Worm (Caenorhabditis elegans) whole organism, mixed stage, embryonic: ENCODE results near the gene melo-1.

Experiments
- M03D4.4 ChIP-seq: sonication (generic microtip); optimal IDR thresholded peaks from 2 replicates; lab custom pipeline; 2017; ENCODE audit warnings: mild to moderate bottlenecking, missing genetic modification characterization, missing compliant biosample characterization
- blmp-1 ChIP-seq: fragments of 150-350 bp; optimal IDR thresholded peaks from 2 replicates; lab custom pipeline; 2014; ENCODE audit warnings: missing biosample characterization, missing genetic modification characterization
- ceh-39 ChIP-seq: fragments of 150-350 bp; optimal IDR thresholded peaks from 2 replicates; lab custom pipeline; 2014; ENCODE audit warnings: missing biosample characterization, missing genetic modification characterization
- ceh-43 ChIP-seq: fragments of 200-800 bp; sonication (Bioruptor generic); optimal IDR thresholded peaks from 2 replicates; lab custom pipeline; 2018; ENCODE audit warnings: mild to moderate bottlenecking, missing genetic modification characterization, moderate library complexity, missing compliant biosample characterization
- ceh-83 ChIP-seq: fragments of 200-800 bp; sonication (Bioruptor generic); optimal IDR thresholded peaks from 2 replicates; lab custom pipeline; 2018; ENCODE audit warnings: mild to moderate bottlenecking, missing genetic modification characterization, missing compliant biosample characterization
- ces-1 ChIP-seq: fragments of 150-350 bp; optimal IDR thresholded peaks from 2 replicates; lab custom pipeline; 2014; ENCODE audit warnings: missing biosample characterization, missing genetic modification reagents, missing genetic modification characterization
- cnd-1 ChIP-seq: fragments of 200-800 bp; sonication (Bioruptor generic); optimal IDR thresholded peaks from 2 replicates; lab custom pipeline; 2018; ENCODE audit warnings: mild to moderate bottlenecking, missing genetic modification characterization, missing compliant biosample characterization
- drap-1 ChIP-seq: fragments of 200-800 bp; sonication (Bioruptor generic); optimal IDR thresholded peaks from 3 replicates; lab custom pipeline; 2018; ENCODE audit warnings: mild to moderate bottlenecking, missing genetic modification characterization, missing compliant biosample characterization
- elt-1 ChIP-seq: sonication (generic microtip); optimal IDR thresholded peaks from 2 replicates; lab custom pipeline; 2017; ENCODE audit warnings: missing genetic modification characterization, mild to moderate bottlenecking, missing compliant biosample characterization, antibody characterized with exemption, moderate library complexity, borderline replicate concordance; ENCODE audit not compliant: insufficient read depth
- elt-3 ChIP-seq: fragments of 150-350 bp; optimal IDR thresholded peaks from 2 replicates; lab custom pipeline; 2014; ENCODE audit warnings: missing biosample characterization, missing genetic modification characterization
- flh-1 ChIP-seq: fragments of 200-800 bp; sonication (Bioruptor generic); optimal IDR thresholded peaks from 2 replicates; lab custom pipeline; 2018; ENCODE audit warnings: mild to moderate bottlenecking, missing genetic modification characterization, moderate library complexity, missing compliant biosample characterization
- ham-2 ChIP-seq: fragments of 200-800 bp; sonication (Bioruptor generic); optimal IDR thresholded peaks from 2 replicates; lab custom pipeline; 2018; ENCODE audit warnings: mild to moderate bottlenecking, missing genetic modification characterization, missing compliant biosample characterization
- hlh-1 ChIP-seq: fragments of 150-350 bp; optimal IDR thresholded peaks from 2 replicates; lab custom pipeline; 2014; ENCODE audit warnings: missing biosample characterization, missing genetic modification reagents, missing genetic modification characterization
- lin-13 ChIP-seq: fragments of 150-350 bp; optimal IDR thresholded peaks from 2 replicates; lab custom pipeline; 2014; ENCODE audit warnings: missing biosample characterization, missing genetic modification characterization
- lin-32 ChIP-seq: fragments of 200-800 bp; sonication (Bioruptor generic); optimal IDR thresholded peaks from 2 replicates; lab custom pipeline; 2018; ENCODE audit warnings: mild to moderate bottlenecking, missing genetic modification characterization, missing compliant biosample characterization
- lsy-2 ChIP-seq: fragments of 150-350 bp; optimal IDR thresholded peaks from 2 replicates; lab custom pipeline; 2014; ENCODE audit warnings: missing biosample characterization, missing genetic modification characterization
- mab-5 ChIP-seq: fragments of 150-350 bp; optimal IDR thresholded peaks from 2 replicates; lab custom pipeline; 2014; ENCODE audit warnings: missing biosample characterization, missing genetic modification characterization
- mep-1 ChIP-seq: fragments of 150-350 bp; optimal IDR thresholded peaks from 2 replicates; lab custom pipeline; 2017; ENCODE audit warnings: missing biosample characterization, missing genetic modification reagents, missing genetic modification characterization, inconsistent platforms
- mls-2 ChIP-seq: sonication (generic microtip); optimal IDR thresholded peaks from 2 replicates; lab custom pipeline; 2016; ENCODE audit warnings: mild to moderate bottlenecking, missing genetic modification characterization, moderate library complexity, missing compliant biosample characterization
- nhr-12 ChIP-seq: fragments of 150-350 bp; optimal IDR thresholded peaks from 2 replicates; lab custom pipeline; 2014; ENCODE audit warnings: missing biosample characterization, missing genetic modification characterization
- nhr-2 ChIP-seq: fragments of 150-350 bp; optimal IDR thresholded peaks from 2 replicates; lab custom pipeline; 2014; ENCODE audit warnings: missing biosample characterization, missing genetic modification characterization
- nhr-237 ChIP-seq: fragments of 150-350 bp; optimal IDR thresholded peaks from 2 replicates; lab custom pipeline; 2014; ENCODE audit warnings: missing biosample characterization, missing genetic modification characterization
- nhr-28 ChIP-seq: fragments of 150-350 bp; optimal IDR thresholded peaks from 2 replicates; lab custom pipeline; 2014; ENCODE audit warnings: missing biosample characterization, missing genetic modification characterization
- pha-4 ChIP-seq: fragments of 150-350 bp; optimal IDR thresholded peaks from 2 replicates; lab custom pipeline; 2018; ENCODE audit warnings: missing biosample characterization, missing genetic modification reagents, missing genetic modification characterization
- sem-2 ChIP-seq: fragments of 200-800 bp; sonication (Bioruptor generic); optimal IDR thresholded peaks from 2 replicates; lab custom pipeline; 2018; ENCODE audit warnings: mild to moderate bottlenecking, missing genetic modification characterization, missing compliant biosample characterization
- snpc-4 ChIP-seq: fragments of 150-350 bp; optimal IDR thresholded peaks from 2 replicates; lab custom pipeline; 2014; ENCODE audit warnings: missing biosample characterization, missing genetic modification characterization
- sptf-1 ChIP-seq: sonication (generic microtip); optimal IDR thresholded peaks from 2 replicates; lab custom pipeline; 2017; ENCODE audit warnings: mild to moderate bottlenecking, missing genetic modification characterization, moderate library complexity, missing compliant biosample characterization
- tbx-8 ChIP-seq: fragments of 200-800 bp; sonication (Bioruptor generic); optimal IDR thresholded peaks from 2 replicates; lab custom pipeline; 2018; ENCODE audit warnings: mild to moderate bottlenecking, missing genetic modification characterization, moderate library complexity, missing compliant biosample characterization
- unc-120 ChIP-seq: sonication (generic microtip); optimal IDR thresholded peaks from 2 replicates; lab custom pipeline; 2017; ENCODE audit warnings: missing genetic modification characterization, missing compliant biosample characterization; ENCODE audit not compliant: poor library complexity, severe bottlenecking
- unc-39 ChIP-seq: fragments of 150-350 bp; optimal IDR thresholded peaks from 2 replicates; lab custom pipeline; 2014; ENCODE audit warnings: missing biosample characterization, missing genetic modification characterization
- unc-62 ChIP-seq: fragments of 150-350 bp; optimal IDR thresholded peaks from 2 replicates; lab custom pipeline; 2014; ENCODE audit warnings: missing biosample characterization, missing genetic modification reagents, missing genetic modification characterization
- ztf-11 ChIP-seq: fragments of 150-350 bp; optimal IDR thresholded peaks from 2 replicates; lab custom pipeline; 2014; ENCODE audit warnings: missing biosample characterization, missing genetic modification characterization

melo-1 gene

ce11 chrIV:14763348-14763747 lies 23.5 kb upstream of the melo-1 start:
- TF ChIP-seq mep-1 (tag; lab: Kevin White, UChicago): peak; percentile 26
- TF ChIP-seq unc-62: peak; percentile 43
- TF ChIP-seq ces-1 (GFP tag; lab: Kevin White, UChicago): peak; percentile 12

DNA sequence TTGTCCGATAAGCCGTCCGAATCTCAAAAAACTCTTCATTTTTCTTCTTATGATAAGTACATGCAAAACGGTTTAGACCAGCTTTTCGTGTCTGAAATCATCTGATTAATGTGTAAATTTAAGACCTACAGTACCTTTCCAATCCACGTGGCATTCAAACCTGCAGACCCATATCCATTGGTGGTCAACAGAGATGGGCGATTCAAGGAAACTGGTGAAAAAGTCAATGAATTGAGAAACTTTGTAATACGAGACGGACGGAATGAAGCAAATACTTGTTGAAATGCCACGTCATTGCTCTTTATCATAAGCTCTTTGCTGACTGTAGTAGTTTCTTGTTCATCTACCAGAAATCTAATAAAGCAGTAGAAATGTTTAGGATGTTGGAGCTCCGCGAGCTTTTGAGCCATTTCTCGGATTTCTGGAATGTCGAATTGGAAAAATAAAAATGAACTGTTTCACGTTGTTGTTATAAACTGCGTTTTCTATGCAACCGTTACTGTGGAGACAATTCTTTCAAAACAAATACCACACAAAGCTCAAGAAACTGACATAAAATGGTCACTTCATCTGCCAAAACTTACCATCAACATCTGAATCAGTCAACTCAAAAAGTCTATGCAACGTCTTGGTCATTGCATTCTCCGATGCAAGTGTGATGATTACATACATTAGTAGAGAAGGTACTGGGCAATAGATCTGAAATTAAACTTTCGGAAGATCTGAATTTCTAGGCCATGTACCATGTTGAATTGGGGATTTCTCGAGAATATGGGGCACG lies 22.7 kb upstream of the melo-1 start:
- TF ChIP-seq flh-1 (GFP tag; lab: Kevin White, UChicago) (no peak), lin-32 (GFP tag; lab: Kevin White, UChicago) (no peak), nhr-237 (tag; lab: Kevin White, UChicago) (no peak), nhr-12 (tag; lab: Kevin White, UChicago) (no peak)

ce11 chrIV:14764719-14765173 lies 22.1 kb upstream of the melo-1 start:
- TF ChIP-seq unc-39 (tag; lab: Kevin White, UChicago): no peak
- no peak for TF ChIP-seq mep-1 (tag; lab: Kevin White, UChicago)
- TF ChIP-seq snpc-4 (tag; lab: Kevin White, UChicago): no peak
- TF ChIP-seq ztf-11 (tag; lab: Kevin White, UChicago): no peak
- no peak for TF ChIP-seq blmp-1
- no peak for TF ChIP-seq unc-120 (tag; lab: Kevin White, UChicago)
- TF ChIP-seq hlh-1 (tag; lab: Kevin White, UChicago): no peak
- TF ChIP-seq nhr-28 (tag; lab: Kevin White, UChicago): no peak

DNA sequence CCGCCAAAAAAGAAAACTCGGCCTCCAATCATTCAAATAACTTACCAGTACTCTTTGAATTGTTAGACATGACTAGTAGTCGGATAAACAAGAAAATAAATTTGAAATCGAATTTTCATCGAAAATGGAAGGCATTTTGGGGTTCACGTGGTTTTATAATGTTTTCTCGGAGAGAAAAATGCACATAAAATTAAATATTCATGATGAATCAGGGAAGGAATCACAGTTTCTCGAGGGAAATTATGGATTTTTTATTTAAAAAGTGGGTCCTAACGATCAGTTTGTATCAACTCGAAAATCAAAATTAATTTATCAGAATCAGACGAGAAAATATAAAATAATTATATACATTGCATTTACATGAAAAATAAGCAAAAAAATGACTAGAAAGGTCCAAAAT lies 21.5 kb upstream of the melo-1 start, which contains the start of gene Y57G11C.5:
Y57G11C.5 (minus strand) TSS at position 101 of the 400 bp plus-strand sequence.
- TF ChIP-seq sem-2 (GFP tag; lab: Kevin White, UChicago) (no peak), elt-1 (tag; lab: Kevin White, UChicago) (no peak), lsy-2 (tag; lab: Kevin White, UChicago) (no peak), tbx-8 (GFP tag; lab: Kevin White, UChicago) (no peak), mab-5 (tag; lab: Kevin White, UChicago) (no peak), nhr-28 (tag; lab: Kevin White, UChicago) (no peak), mls-2 (tag; lab: Kevin White, UChicago) (no peak), lin-13 (tag; lab: Kevin White, UChicago) (no peak), hlh-1 (tag; lab: Kevin White, UChicago) (no peak), elt-3 (tag; lab: Kevin White, UChicago) (no peak), pha-4 (tag; lab: Kevin White, UChicago) (no peak), blmp-1 (no peak), nhr-12 (tag; lab: Kevin White, UChicago) (no peak), snpc-4 (tag; lab: Kevin White, UChicago) (no peak), unc-62 (no peak), M03D4.4 (tag; lab: Kevin White, UChicago) (no peak)

DNA sequence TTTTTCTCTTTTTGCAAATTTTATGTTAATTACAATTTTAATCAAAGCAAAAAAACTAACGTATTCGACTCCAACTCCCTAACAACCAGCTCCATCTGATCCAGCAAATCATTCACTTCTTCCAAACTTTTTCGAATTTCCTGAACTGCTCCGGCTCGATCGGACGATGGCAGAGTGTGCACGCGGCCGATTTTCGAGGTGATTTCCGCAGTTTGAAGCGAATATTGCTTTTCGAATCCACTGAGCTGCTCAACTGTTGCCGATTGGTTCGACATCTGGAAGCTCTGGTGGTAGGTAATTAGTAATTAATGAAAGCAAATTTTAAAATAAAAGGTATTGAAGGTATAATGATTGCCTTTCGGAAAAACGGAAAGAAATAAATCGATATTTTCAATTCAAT lies 20.4 kb upstream of the melo-1 start, which contains the start of gene vti-1:
vti-1 (minus strand) TSS at position 284 of the 400 bp plus-strand sequence.
- TF ChIP-seq ztf-11 (tag; lab: Kevin White, UChicago): no peak
- TF ChIP-seq mls-2 (tag; lab: Kevin White, UChicago): no peak
- TF ChIP-seq mab-5 (tag; lab: Kevin White, UChicago): no peak
- TF ChIP-seq elt-3 (tag; lab: Kevin White, UChicago): no peak
- no peak for TF ChIP-seq lsy-2 (tag; lab: Kevin White, UChicago)
- TF ChIP-seq unc-62: no peak
- no peak for TF ChIP-seq hlh-1 (tag; lab: Kevin White, UChicago)
- TF ChIP-seq sem-2 (GFP tag; lab: Kevin White, UChicago): no peak
- TF ChIP-seq, all 35 proteins: peak for 0

DNA sequence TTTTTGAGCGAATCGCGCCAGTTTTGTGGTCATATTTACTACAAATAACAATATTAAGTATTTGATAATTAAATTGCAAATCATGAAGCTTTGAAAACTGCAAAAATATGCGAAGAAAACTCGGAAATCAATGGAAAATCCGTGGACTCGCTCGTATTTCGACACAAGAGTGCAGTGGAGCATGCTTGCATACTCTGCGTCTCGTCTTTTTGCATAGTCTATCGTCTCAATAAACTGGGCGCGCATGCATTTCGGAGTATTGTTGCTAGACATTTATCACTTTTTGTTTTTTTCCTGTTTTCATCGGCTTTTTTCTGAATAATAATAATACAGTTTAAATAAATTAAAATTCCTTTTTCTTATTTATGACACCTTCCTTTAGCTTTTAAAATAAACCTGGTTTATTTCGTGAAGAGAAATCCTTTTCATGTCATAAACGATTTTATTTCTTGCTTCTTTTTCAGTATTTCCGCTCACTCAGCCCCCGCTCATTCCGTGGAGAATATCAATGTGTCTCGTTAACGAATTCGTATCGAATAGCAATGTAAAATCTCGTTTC lies 19.1 kb upstream of the melo-1 start, which contains the start of the genes mrps-7 and Y57G11C.3:
mrps-7 (minus strand) TSS at position 38 of the 559 bp plus-strand sequence.
Y57G11C.3 (plus strand) TSS at position 509 of the 559 bp plus-strand sequence.
- TF ChIP-seq nhr-237 (tag; lab: Kevin White, UChicago) (peak; percentile 92), lin-13 (tag; lab: Kevin White, UChicago) (peak; percentile 92), nhr-2 (tag; lab: Kevin White, UChicago) (peak; percentile 4), mab-5 (tag; lab: Kevin White, UChicago) (peak; percentile 4), mls-2 (tag; lab: Kevin White, UChicago) (no peak), ceh-83 (GFP tag; lab: Kevin White, UChicago) (no peak), unc-120 (tag; lab: Kevin White, UChicago) (no peak), M03D4.4 (tag; lab: Kevin White, UChicago) (peak; percentile 9), ces-1 (GFP tag; lab: Kevin White, UChicago) (peak; percentile 75), hlh-1 (tag; lab: Kevin White, UChicago) (peak; percentile 41), unc-62 (peak; percentile 44), mep-1 (tag; lab: Kevin White, UChicago) (peak; percentile 95), lsy-2 (tag; lab: Kevin White, UChicago) (peak; percentile 81), pha-4 (tag; lab: Kevin White, UChicago) (peak; percentile 94), flh-1 (GFP tag; lab: Kevin White, UChicago) (no peak), ceh-43 (no peak), ceh-39 (tag; lab: Kevin White, UChicago) (peak; percentile 86), sptf-1 (tag; lab: Kevin White, UChicago) (peak; percentile 6), elt-1 (tag; lab: Kevin White, UChicago) (no peak), nhr-12 (tag; lab: Kevin White, UChicago) (no peak), ham-2 (no peak), cnd-1 (tag; lab: Kevin White, UChicago) (peak; percentile 48), drap-1 (GFP tag; lab: Kevin White, UChicago) (peak; percentile 23)
